Worm (Caenorhabditis elegans) whole organism, mixed stage, embryonic: ENCODE data around the gene fat-2.

Experiments used
- blmp-1 ChIP-seq: fragments of 150-350 bp; optimal IDR thresholded peaks from 2 replicates; lab custom pipeline; 2014; ENCODE audit warnings: missing biosample characterization, missing genetic modification characterization
- ceh-39 ChIP-seq: fragments of 150-350 bp; optimal IDR thresholded peaks from 2 replicates; lab custom pipeline; 2014; ENCODE audit warnings: missing biosample characterization, missing genetic modification characterization
- ces-1 ChIP-seq: fragments of 150-350 bp; optimal IDR thresholded peaks from 2 replicates; lab custom pipeline; 2014; ENCODE audit warnings: missing biosample characterization, missing genetic modification reagents, missing genetic modification characterization
- elt-3 ChIP-seq: fragments of 150-350 bp; optimal IDR thresholded peaks from 2 replicates; lab custom pipeline; 2014; ENCODE audit warnings: missing biosample characterization, missing genetic modification characterization
- lin-13 ChIP-seq: fragments of 150-350 bp; optimal IDR thresholded peaks from 2 replicates; lab custom pipeline; 2014; ENCODE audit warnings: missing biosample characterization, missing genetic modification characterization
- lin-32 ChIP-seq: fragments of 200-800 bp; sonication (Bioruptor generic); optimal IDR thresholded peaks from 2 replicates; lab custom pipeline; 2018; ENCODE audit warnings: mild to moderate bottlenecking, missing genetic modification characterization, missing compliant biosample characterization
- lsy-2 ChIP-seq: fragments of 150-350 bp; optimal IDR thresholded peaks from 2 replicates; lab custom pipeline; 2014; ENCODE audit warnings: missing biosample characterization, missing genetic modification characterization
- mep-1 ChIP-seq: fragments of 150-350 bp; optimal IDR thresholded peaks from 2 replicates; lab custom pipeline; 2017; ENCODE audit warnings: missing biosample characterization, missing genetic modification reagents, missing genetic modification characterization, inconsistent platforms
- mls-2 ChIP-seq: sonication (generic microtip); optimal IDR thresholded peaks from 2 replicates; lab custom pipeline; 2016; ENCODE audit warnings: mild to moderate bottlenecking, missing genetic modification characterization, moderate library complexity, missing compliant biosample characterization
- nhr-237 ChIP-seq: fragments of 150-350 bp; optimal IDR thresholded peaks from 2 replicates; lab custom pipeline; 2014; ENCODE audit warnings: missing biosample characterization, missing genetic modification characterization
- nhr-28 ChIP-seq: fragments of 150-350 bp; optimal IDR thresholded peaks from 2 replicates; lab custom pipeline; 2014; ENCODE audit warnings: missing biosample characterization, missing genetic modification characterization
- sptf-1 ChIP-seq: sonication (generic microtip); optimal IDR thresholded peaks from 2 replicates; lab custom pipeline; 2017; ENCODE audit warnings: mild to moderate bottlenecking, missing genetic modification characterization, moderate library complexity, missing compliant biosample characterization
- unc-39 ChIP-seq: fragments of 150-350 bp; optimal IDR thresholded peaks from 2 replicates; lab custom pipeline; 2014; ENCODE audit warnings: missing biosample characterization, missing genetic modification characterization
- ztf-11 ChIP-seq: fragments of 150-350 bp; optimal IDR thresholded peaks from 2 replicates; lab custom pipeline; 2014; ENCODE audit warnings: missing biosample characterization, missing genetic modification characterization

ce11 chrIV:13353143-13353773, 29.6 kb downstream of the fat-2 start, which contains the start of the genes rec-8 and mex-5:
- no peak for TF ChIP-seq unc-39 (tag; lab: Kevin White, UChicago)
- TF ChIP-seq nhr-28 (tag; lab: Kevin White, UChicago): no peak
- TF ChIP-seq blmp-1: no peak
- TF ChIP-seq lsy-2 (tag; lab: Kevin White, UChicago): peak; percentile 74
- TF ChIP-seq ces-1 (GFP tag; lab: Kevin White, UChicago): no peak
- no peak for TF ChIP-seq sptf-1 (tag; lab: Kevin White, UChicago)
- no peak for TF ChIP-seq mls-2
- TF ChIP-seq lin-32: no peak
- TF ChIP-seq ceh-39 (tag; lab: Kevin White, UChicago): no peak
- no peak for TF ChIP-seq nhr-237 (tag; lab: Kevin White, UChicago)
- TF ChIP-seq elt-3 (tag; lab: Kevin White, UChicago): no peak
- no peak for TF ChIP-seq mep-1 (tag; lab: Kevin White, UChicago)
- no peak for TF ChIP-seq ztf-11 (tag; lab: Kevin White, UChicago)
- no peak for TF ChIP-seq lin-13 (tag; lab: Kevin White, UChicago)
